Fruit fly (Drosophila melanogaster): ENCODE measurements around the gene tld.

dm6 chr3R:24778218-24778739 is 28.7 kb downstream of the tld start:
- TF ChIP-seq CrebA (GFP tag; optimal IDR thresholded peaks at IDR 0.05; ENCODE audit: borderline replicate concordance) (no peak), Hnf4 (GFP tag; optimal IDR thresholded peaks at IDR 0.05) (no peak), usp (GFP tag; optimal IDR thresholded peaks at IDR 0.05) (no peak), OdsH (GFP tag; optimal IDR thresholded peaks at IDR 0.05) (no peak), CG9705 (GFP tag; optimal IDR thresholded peaks at IDR 0.05) (no peak), Mio (GFP tag; optimal IDR thresholded peaks at IDR 0.05) (no peak), Rel (GFP tag; optimal IDR thresholded peaks at IDR 0.05) (no peak), Rel (tag; optimal IDR thresholded peaks at IDR 0.05) (no peak), Hr78 (GFP tag; optimal IDR thresholded peaks at IDR 0.05) (no peak)
